Worm (Caenorhabditis elegans): ENCODE data around the gene pgp-7.

ce11 chrX:10859211-10859610 is 10.8 kb downstream of the pgp-7 start, which contains the start of gene pgp-5:
- no peak for TF ChIP-seq ama-1 (optimal IDR thresholded peaks at IDR 0.05)
- TF ChIP-seq sea-1 (GFP tag; conservative IDR thresholded peaks at IDR 0.05), result no peak
- TF ChIP-seq ceh-36 (tag; optimal IDR thresholded peaks at IDR 0.05), result no peak
- no peak for TF ChIP-seq ets-7 (tag; optimal IDR thresholded peaks at IDR 0.05)
- TF ChIP-seq hmg-4 (GFP tag; optimal IDR thresholded peaks at IDR 0.05), result no peak
- TF ChIP-seq flt-1 (GFP tag; IDR thresholded peaks at IDR 0.05), result no peak
